Worm (Caenorhabditis elegans) whole organism, young adult: ENCODE measurements around the gene sri-61.

Source experiments
- C17E4.6 ChIP-seq: fragments of 200-800 bp; sonication (Bioruptor generic); IDR thresholded peaks from 2 replicates; pipeline ENCODE4 v1.3.6; 2022; ENCODE audit warnings: missing genetic modification reagents, missing genetic modification characterization, missing compliant biosample characterization
- D2030.7 ChIP-seq: fragments of 200-800 bp; sonication (Bioruptor generic); IDR thresholded peaks from 2 replicates; pipeline ENCODE4 v1.3.6; 2022; ENCODE audit warnings: missing genetic modification reagents, missing genetic modification characterization, missing compliant biosample characterization
- F10E7.11 ChIP-seq: sonication (generic microtip); optimal IDR thresholded peaks from 2 replicates; lab custom pipeline; 2017; ENCODE audit warnings: mild to moderate bottlenecking, missing genetic modification characterization, moderate library complexity, missing compliant biosample characterization
- F37B4.10 ChIP-seq: fragments of 200-800 bp; sonication (Bioruptor generic); IDR thresholded peaks from 2 replicates; pipeline ENCODE4 v1.3.6; 2022; ENCODE audit warnings: missing genetic modification characterization, missing compliant biosample characterization
- F49E8.2 ChIP-seq: sonication (generic microtip); optimal IDR thresholded peaks from 3 replicates; lab custom pipeline; 2017; ENCODE audit warnings: missing genetic modification characterization, mild to moderate bottlenecking, missing compliant biosample characterization, antibody characterized with exemption, moderate library complexity; ENCODE audit not compliant: insufficient read depth
- F52B5.7 ChIP-seq: sonication (generic microtip); optimal IDR thresholded peaks from 2 replicates; lab custom pipeline; 2016; ENCODE audit warnings: mild to moderate bottlenecking, missing genetic modification characterization, missing compliant biosample characterization
- F55B11.4 ChIP-seq: sonication (generic microtip); optimal IDR thresholded peaks from 2 replicates; lab custom pipeline; 2016; ENCODE audit warnings: missing compliant biosample characterization, missing genetic modification characterization, borderline replicate concordance; ENCODE audit not compliant: insufficient read depth
- F57A8.1 ChIP-seq: fragments of 200-800 bp; sonication (Bioruptor generic); optimal IDR thresholded peaks from 2 replicates; lab custom pipeline; 2018; ENCODE audit warnings: mild to moderate bottlenecking, missing genetic modification characterization, moderate library complexity, missing compliant biosample characterization
- F57C9.4 ChIP-seq: sonication (generic microtip); optimal IDR thresholded peaks from 2 replicates; lab custom pipeline; 2017; ENCODE audit warnings: mild to moderate bottlenecking, missing genetic modification characterization, missing compliant biosample characterization
- T26A5.8 ChIP-seq: sonication (generic microtip); optimal IDR thresholded peaks from 2 replicates; lab custom pipeline; 2016; ENCODE audit warnings: missing genetic modification characterization, missing compliant biosample characterization
- Y53G8AR.9 ChIP-seq: fragments of 200-800 bp; sonication (Bioruptor generic); conservative IDR thresholded peaks from 2 replicates; pipeline ENCODE4 v1.3.6; 2022; ENCODE audit warnings: missing genetic modification reagents, missing genetic modification characterization, missing compliant biosample characterization
- Y95B8A.8 ChIP-seq: fragments of 200-800 bp; sonication (Bioruptor generic); IDR thresholded peaks from 2 replicates; pipeline ENCODE4 v1.3.6; 2022; ENCODE audit warnings: missing genetic modification reagents, missing genetic modification characterization, missing compliant biosample characterization
- bed-2 ChIP-seq: fragments of 200-800 bp; sonication (Bioruptor generic); IDR thresholded peaks from 2 replicates; pipeline ENCODE4 v1.3.6; 2022; ENCODE audit warnings: missing genetic modification reagents, missing genetic modification characterization, missing compliant biosample characterization
- cebp-2 ChIP-seq: fragments of 200-800 bp; sonication (Bioruptor generic); IDR thresholded peaks from 2 replicates; pipeline ENCODE4 v1.3.6; 2022; ENCODE audit warnings: missing genetic modification characterization, missing compliant biosample characterization
- ceh-79 ChIP-seq: sonication (generic microtip); optimal IDR thresholded peaks from 2 replicates; lab custom pipeline; 2017; ENCODE audit warnings: mild to moderate bottlenecking, missing genetic modification characterization, missing compliant biosample characterization
- die-1 ChIP-seq: sonication (generic microtip); optimal IDR thresholded peaks from 2 replicates; lab custom pipeline; 2016; ENCODE audit warnings: missing genotype, mild to moderate bottlenecking, missing genetic modification characterization, missing compliant biosample characterization
- dox-1 ChIP-seq: fragments of 200-800 bp; sonication (Bioruptor generic); IDR thresholded peaks from 2 replicates; pipeline ENCODE4 v1.3.6; 2022; ENCODE audit warnings: missing genetic modification reagents, missing genetic modification characterization, missing compliant biosample characterization
- dpff-1 ChIP-seq: sonication (generic microtip); optimal IDR thresholded peaks from 2 replicates; lab custom pipeline; 2017; ENCODE audit warnings: mild to moderate bottlenecking, missing genetic modification characterization, missing compliant biosample characterization
- egrh-3 ChIP-seq: fragments of 200-800 bp; sonication (Bioruptor generic); IDR thresholded peaks from 2 replicates; pipeline ENCODE4 v1.3.6; 2022; ENCODE audit warnings: missing genetic modification reagents, missing genetic modification characterization, missing compliant biosample characterization
- ekl-4 ChIP-seq: fragments of 200-800 bp; sonication (Bioruptor generic); IDR thresholded peaks from 2 replicates; pipeline ENCODE4 v1.3.6; 2022; ENCODE audit warnings: missing genetic modification reagents, missing genetic modification characterization, missing compliant biosample characterization
- ets-4 ChIP-seq: fragments of 200-800 bp; sonication (Bioruptor generic); optimal IDR thresholded peaks from 2 replicates; lab custom pipeline; 2018; ENCODE audit warnings: mild to moderate bottlenecking, missing genetic modification characterization, missing compliant biosample characterization
- hlh-12 ChIP-seq: sonication (generic microtip); optimal IDR thresholded peaks from 2 replicates; lab custom pipeline; 2016; ENCODE audit warnings: missing genetic modification characterization, missing compliant biosample characterization
- hlh-26 ChIP-seq: fragments of 200-800 bp; sonication (Bioruptor generic); conservative IDR thresholded peaks from 2 replicates; pipeline ENCODE4 v1.3.6; 2022; ENCODE audit warnings: missing genetic modification reagents, missing genetic modification characterization, missing compliant biosample characterization
- hrde-1 ChIP-seq: sonication (generic microtip); optimal IDR thresholded peaks from 2 replicates; lab custom pipeline; 2016; ENCODE audit warnings: missing genetic modification characterization, mild to moderate bottlenecking, missing compliant biosample characterization, moderate library complexity, missing genotype, missing genetic modification reagents, borderline replicate concordance
- hsf-1 ChIP-seq: fragments of 200-800 bp; sonication (Bioruptor generic); IDR thresholded peaks from 2 replicates; pipeline ENCODE4 v1.3.6; 2022; ENCODE audit warnings: missing genetic modification reagents, missing genetic modification characterization, missing compliant biosample characterization
- madf-10 ChIP-seq: sonication (generic microtip); optimal IDR thresholded peaks from 2 replicates; lab custom pipeline; 2016; ENCODE audit warnings: mild to moderate bottlenecking, missing genetic modification characterization, missing compliant biosample characterization
- madf-3 ChIP-seq: fragments of 200-800 bp; sonication (Bioruptor generic); IDR thresholded peaks from 2 replicates; pipeline ENCODE4 v1.3.6; 2022; ENCODE audit warnings: missing genetic modification reagents, missing genetic modification characterization, missing compliant biosample characterization
- mes-4 ChIP-seq: sonication (generic microtip); optimal IDR thresholded peaks from 2 replicates; lab custom pipeline; 2016; ENCODE audit warnings: missing genotype, missing genetic modification characterization, missing compliant biosample characterization
- nhr-120 ChIP-seq: fragments of 200-800 bp; sonication (Bioruptor generic); IDR thresholded peaks from 2 replicates; pipeline ENCODE4 v1.3.6; 2022; ENCODE audit warnings: missing genetic modification characterization, missing compliant biosample characterization
- nhr-27 ChIP-seq: fragments of 200-800 bp; sonication (Bioruptor generic); optimal IDR thresholded peaks from 2 replicates; lab custom pipeline; 2018; ENCODE audit warnings: mild to moderate bottlenecking, missing genetic modification characterization, moderate library complexity, missing compliant biosample characterization
- repo-1 ChIP-seq: sonication (generic microtip); optimal IDR thresholded peaks from 2 replicates; lab custom pipeline; 2017; ENCODE audit warnings: mild to moderate bottlenecking, missing genetic modification characterization, missing compliant biosample characterization
- rpc-1 ChIP-seq, 2 experiments: fragments of 150-350 bp in 1 of 2; sonication (generic microtip) in 1 of 2; optimal IDR thresholded peaks; 2 replicates each; lab custom pipeline; 2014 to 2018; ENCODE audit warnings: missing biosample characterization in 1 of 2, missing genetic modification characterization in 1 of 2, missing genetic modification reagents in 1 of 2, missing genotype in 1 of 2
- snpc-4 ChIP-seq, 5 experiments: fragments of 150-350 bp in 1 of 5; sonication (generic microtip) in 4 of 5; optimal IDR thresholded peaks; 2 replicates each; lab custom pipeline; 2014 to 2018; ENCODE audit warnings: missing genetic modification characterization in 5 of 5, missing biosample characterization in 3 of 5, antibody characterized with exemption in 2 of 5, mild to moderate bottlenecking in 2 of 5, missing compliant biosample characterization in 2 of 5, missing genotype in 2 of 5, moderate library complexity in 2 of 5, missing genetic modification reagents in 1 of 5
- sptf-2 ChIP-seq: fragments of 200-800 bp; sonication (Bioruptor generic); optimal IDR thresholded peaks from 2 replicates; lab custom pipeline; 2018; ENCODE audit warnings: mild to moderate bottlenecking, missing genetic modification characterization, missing compliant biosample characterization
- tbp1 ChIP-seq: fragments of 200-800 bp; sonication (Bioruptor generic); optimal IDR thresholded peaks from 2 replicates; lab custom pipeline; 2018; ENCODE audit warnings: mild to moderate bottlenecking, missing genetic modification characterization, missing compliant biosample characterization
- zfh-2 ChIP-seq: fragments of 200-800 bp; sonication (Bioruptor generic); conservative IDR thresholded peaks from 2 replicates; pipeline ENCODE4 v1.3.6; 2022; ENCODE audit warnings: missing genetic modification reagents, missing genetic modification characterization, missing compliant biosample characterization
- ztf-18 ChIP-seq: sonication (generic microtip); optimal IDR thresholded peaks from 2 replicates; lab custom pipeline; 2016; ENCODE audit warnings: missing genotype, mild to moderate bottlenecking, missing genetic modification characterization, missing compliant biosample characterization
- ztf-3 ChIP-seq: fragments of 200-800 bp; sonication (Bioruptor generic); optimal IDR thresholded peaks from 2 replicates; lab custom pipeline; 2018; ENCODE audit warnings: mild to moderate bottlenecking, missing genetic modification characterization, missing compliant biosample characterization

The sri-61 gene

ce11 chrII:2742251-2742650 lies 42.1 kb upstream of the sri-61 start, which contains the start of gene T05A8.7:
T05A8.7 (minus strand) TSS chrII:2742351.
- TF ChIP-seq ceh-79 (tag; lab: Kevin White, UChicago) (no peak), rpc-1 (optimal IDR thresholded peaks at IDR 0.05; lab: Kevin White, UChicago) (no peak), rpc-1 (tag; optimal IDR thresholded peaks at IDR 0.05; lab: Kevin White, UChicago) (no peak), tbp1 (GFP tag; lab: Kevin White, UChicago) (no peak), repo-1 (tag; lab: Kevin White, UChicago) (no peak), madf-3 (GFP tag; lab: Robert Waterston, UW) (no peak)
- TF ChIP-seq, all 124 proteins: peak for 0

- TF ChIP-seq nhr-27 (tag; lab: Kevin White, UChicago) (no peak), F52B5.7 (peak; percentile 52), F57A8.1 (peak; percentile 29), ztf-3 (GFP tag; lab: Kevin White, UChicago) (no peak), F37B4.10 (0 out of 2 replicates have a peak, but pooled peaks have one; percentile 4), hlh-26 (GFP tag; lab: Robert Waterston, UW) (no peak), egrh-3 (peak; percentile 91), F55B11.4 (tag; lab: Kevin White, UChicago) (no peak), zfh-2 (peak; percentile 89), F57C9.4 (tag; lab: Kevin White, UChicago) (no peak), ekl-4 (GFP tag; lab: Robert Waterston, UW) (no peak), dox-1 (0 out of 2 replicates have a peak, but pooled peaks have one; percentile 9)
Measured at ce11 chrII:2741405-2741804, 41.3 kb upstream of the sri-61 start.

ce11 chrII:2739619-2740018 lies 39.5 kb upstream of the sri-61 start, which contains the start of gene T05A8.6:
T05A8.6 (minus strand) TSS chrII:2739719.
- TF ChIP-seq T26A5.8 (no peak), ztf-18 (tag; lab: Kevin White, UChicago) (no peak), F10E7.11 (tag; lab: Kevin White, UChicago) (no peak), F55B11.4 (tag; lab: Kevin White, UChicago) (no peak), dpff-1 (tag; lab: Kevin White, UChicago) (no peak), F49E8.2 (no peak), nhr-120 (GFP tag; lab: Robert Waterston, UW) (no peak), ets-4 (no peak), hlh-26 (GFP tag; lab: Robert Waterston, UW) (no peak), hsf-1 (GFP tag; lab: Robert Waterston, UW) (no peak), Y95B8A.8 (GFP tag; lab: Robert Waterston, UW) (no peak), mes-4 (tag; lab: Kevin White, UChicago) (no peak), F57C9.4 (tag; lab: Kevin White, UChicago) (no peak), C17E4.6 (GFP tag; lab: Robert Waterston, UW) (no peak), die-1 (tag; lab: Kevin White, UChicago) (no peak), cebp-2 (GFP tag; lab: Robert Waterston, UW) (no peak), hlh-12 (no peak), Y53G8AR.9 (GFP tag; lab: Robert Waterston, UW) (no peak)

ce11 chrII:2736938-2737337 lies 36.8 kb upstream of the sri-61 start:
- TF ChIP-seq dox-1 (no peak), ztf-3 (GFP tag; lab: Kevin White, UChicago) (no peak), egrh-3 (peak; percentile 50), zfh-2 (peak; percentile 70), die-1 (tag; lab: Kevin White, UChicago) (no peak), sptf-2 (GFP tag; lab: Kevin White, UChicago) (peak; percentile 14), bed-2 (GFP tag; lab: Robert Waterston, UW) (no peak), madf-10 (tag; lab: Kevin White, UChicago) (no peak), snpc-4 (GFP tag; optimal IDR thresholded peaks at IDR 0.05; lab: Kevin White, UChicago) (no peak), snpc-4 (tag; optimal IDR thresholded peaks at IDR 0.05; lab: Kevin White, UChicago) (peak in 2 of 4 experiments; percentile 30 to 66), D2030.7 (0 out of 2 replicates have a peak, but pooled peaks have one; percentile 22), hrde-1 (no peak)
